5 fruit fly cellular contexts compared by ENCODE assay signal in the genomic region with DNA sequence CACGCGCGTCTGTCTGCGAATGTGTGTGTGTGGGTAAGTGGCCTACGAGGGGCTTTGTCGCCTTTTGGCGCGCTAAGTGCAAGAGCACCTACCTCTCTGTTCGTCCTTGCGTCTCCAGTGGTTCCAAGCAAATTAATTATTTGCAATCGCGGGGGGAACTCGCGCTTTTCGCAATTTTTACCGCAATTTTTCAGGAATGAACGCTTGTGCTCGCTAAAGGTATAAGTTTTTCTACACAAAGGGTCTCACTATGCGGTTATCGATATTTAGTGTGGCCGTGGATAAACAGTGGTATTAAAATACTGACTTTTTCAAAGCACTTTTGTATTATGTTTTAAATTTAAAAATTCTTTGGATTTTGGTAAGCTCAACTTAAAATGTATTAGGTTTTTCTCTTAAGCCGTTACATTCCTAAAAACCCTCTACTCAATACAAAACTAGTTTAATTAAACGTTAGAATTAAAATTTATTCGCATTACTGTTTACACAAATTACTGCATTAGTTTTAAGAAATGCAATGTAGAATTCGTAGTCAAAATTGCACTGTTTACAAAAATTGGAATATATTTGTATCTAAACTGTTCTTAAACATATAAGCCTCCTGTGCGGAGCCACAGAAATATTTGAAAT.
TF ChIP-seq lines count a peak whose summit lies in the region.

Gene lwr, minus strand, starts transcription at position 243 of the 630 bp plus-strand sequence.

- no peak for TF ChIP-seq CTCF in whole organism, embryonic (GFP tag; optimal IDR thresholded peaks at IDR 0.05; lab: Kevin White, UChicago)

TF ChIP-seq in whole organism, adult, 20 proteins besides CTCF, POLR2A, EP300 and RAD21 (continues in another document):
- peak; percentile 34 for TF ChIP-seq Mnt (GFP tag; optimal IDR thresholded peaks at IDR 0.05; lab: Kevin White, UChicago)
- no peak for TF ChIP-seq CG7045 (GFP tag; optimal IDR thresholded peaks at IDR 0.05; lab: Kevin White, UChicago)
- TF ChIP-seq CG14711 (tag; optimal IDR thresholded peaks at IDR 0.05; lab: Kevin White, UChicago) = no peak
- TF ChIP-seq kay (GFP tag; lab: Kevin White, UChicago; ENCODE audit: borderline replicate concordance) = no peak
- TF ChIP-seq Crg-1 (GFP tag; optimal IDR thresholded peaks at IDR 0.05; lab: Kevin White, UChicago) = peak; percentile 22
- TF ChIP-seq CG33017 (tag; optimal IDR thresholded peaks at IDR 0.05; lab: Kevin White, UChicago) = no peak
- no peak for TF ChIP-seq CG11617 (GFP tag; optimal IDR thresholded peaks at IDR 0.05; lab: Kevin White, UChicago)
- TF ChIP-seq bab1 (GFP tag; optimal IDR thresholded peaks at IDR 0.05; lab: Kevin White, UChicago) = peak; percentile 33
- TF ChIP-seq toe (GFP tag; optimal IDR thresholded peaks at IDR 0.05; lab: Kevin White, UChicago) = no peak
- no peak for TF ChIP-seq ovo (GFP tag; optimal IDR thresholded peaks at IDR 0.05; lab: Kevin White, UChicago)
- peak; percentile 31 for TF ChIP-seq pad (GFP tag; optimal IDR thresholded peaks at IDR 0.05; lab: Kevin White, UChicago)
- no peak for TF ChIP-seq CG1620 (GFP tag; optimal IDR thresholded peaks at IDR 0.05; lab: Kevin White, UChicago)
- TF ChIP-seq Clk (GFP tag; optimal IDR thresholded peaks at IDR 0.05; lab: Kevin White, UChicago) = no peak
- no peak for TF ChIP-seq CG7101 (tag; optimal IDR thresholded peaks at IDR 0.05; lab: Kevin White, UChicago)
- no peak for TF ChIP-seq tj (GFP tag; optimal IDR thresholded peaks at IDR 0.05; lab: Kevin White, UChicago)
- no peak for TF ChIP-seq cnc (optimal IDR thresholded peaks at IDR 0.05; lab: Kevin White, UChicago)
- TF ChIP-seq CG5204 (GFP tag; optimal IDR thresholded peaks at IDR 0.05; lab: Kevin White, UChicago) = no peak

TF ChIP-seq in whole organism, embryonic, 481 proteins besides CTCF, POLR2A, EP300 and RAD21 (continues in another document):
- TF ChIP-seq CG7745 (tag; optimal IDR thresholded peaks at IDR 0.05; lab: Kevin White, UChicago) = no peak
- peak in 1 of 3 experiments; percentile 32 for TF ChIP-seq Stat92E (GFP tag; optimal IDR thresholded peaks at IDR 0.05; lab: Kevin White, UChicago)
- TF ChIP-seq CG13287 (GFP tag; IDR thresholded peaks at IDR 0.05; lab: Robert Waterston, UW; ENCODE audit: partially characterized antibody) = peak; percentile 73
- TF ChIP-seq mam (GFP tag; optimal IDR thresholded peaks at IDR 0.05; lab: Kevin White, UChicago) = no peak
- peak; percentile 75 for TF ChIP-seq E2f2 (GFP tag; IDR thresholded peaks at IDR 0.05; lab: Robert Waterston, UW)
- no peak for TF ChIP-seq crp (GFP tag; optimal IDR thresholded peaks at IDR 0.05; lab: Kevin White, UChicago)
- peak; percentile 40 for TF ChIP-seq phol (tag; optimal IDR thresholded peaks at IDR 0.05; lab: Kevin White, UChicago)
- TF ChIP-seq CG31365 (tag; optimal IDR thresholded peaks at IDR 0.05; lab: Kevin White, UChicago) = no peak
- no peak for TF ChIP-seq CG7987 (GFP tag; optimal IDR thresholded peaks at IDR 0.05; lab: Kevin White, UChicago)
- no peak for TF ChIP-seq CG4360 (GFP tag; IDR thresholded peaks at IDR 0.05; lab: Robert Waterston, UW)
- TF ChIP-seq Myb (GFP tag; optimal IDR thresholded peaks at IDR 0.05; lab: Kevin White, UChicago) = peak; percentile 73
- peak; percentile 27; the same call in 2 of the 3 replicates for TF ChIP-seq CG34224 (GFP tag; IDR thresholded peaks at IDR 0.05; lab: Robert Waterston, UW; ENCODE audit: partially characterized antibody)
- peak; percentile 56; the same call in 2 of the 3 replicates for TF ChIP-seq knrl (GFP tag; IDR thresholded peaks at IDR 0.05; lab: Robert Waterston, UW; ENCODE audit: partially characterized antibody)
- TF ChIP-seq CkIIα-i1 (GFP tag; IDR thresholded peaks at IDR 0.05; lab: Robert Waterston, UW) = no peak
- TF ChIP-seq pzg (GFP tag; optimal IDR thresholded peaks at IDR 0.05; lab: Kevin White, UChicago) = peak; percentile 69
- peak; percentile 59 for TF ChIP-seq Med (GFP tag; lab: Kevin White, UChicago)

TF ChIP-seq in whole organism, prepupa, 60 proteins besides CTCF, POLR2A, EP300 and RAD21:
- TF ChIP-seq CG31627 (GFP tag; optimal IDR thresholded peaks at IDR 0.05; lab: Kevin White, UChicago) (no peak), CG6854 (GFP tag; optimal IDR thresholded peaks at IDR 0.05; lab: Kevin White, UChicago) (no peak), Sox14 (GFP tag; optimal IDR thresholded peaks at IDR 0.05; lab: Kevin White, UChicago) (peak; percentile 34), Eip78C (GFP tag; lab: Kevin White, UChicago) (peak; percentile 63), CG3032 (tag; optimal IDR thresholded peaks at IDR 0.05; lab: Kevin White, UChicago) (peak; percentile 1)

TF ChIP-seq in whole organism, pupa, 21 proteins besides CTCF, POLR2A, EP300 and RAD21:
- TF ChIP-seq EcR (GFP tag; optimal IDR thresholded peaks at IDR 0.05; lab: Kevin White, UChicago) = peak; percentile 14
- no peak for TF ChIP-seq CG13204 (GFP tag; optimal IDR thresholded peaks at IDR 0.05; lab: Kevin White, UChicago)
- TF ChIP-seq CG34367 (tag; optimal IDR thresholded peaks at IDR 0.05; lab: Kevin White, UChicago) = no peak
- no peak for TF ChIP-seq Pif1A (GFP tag; optimal IDR thresholded peaks at IDR 0.05; lab: Kevin White, UChicago)

TF ChIP-seq in whole organism, wandering third instar larva, 38 proteins besides CTCF, POLR2A, EP300 and RAD21:
- peak; percentile 5 for TF ChIP-seq fru (GFP tag; optimal IDR thresholded peaks at IDR 0.05; lab: Kevin White, UChicago)
- no peak for TF ChIP-seq CG32264 (GFP tag; optimal IDR thresholded peaks at IDR 0.05; lab: Kevin White, UChicago)
- TF ChIP-seq Rel (GFP tag; optimal IDR thresholded peaks at IDR 0.05; lab: Kevin White, UChicago) = no peak
- peak; percentile 30 for TF ChIP-seq Rel (tag; optimal IDR thresholded peaks at IDR 0.05; lab: Kevin White, UChicago)
- peak in 1 of 2 experiments; percentile 9 for TF ChIP-seq foxo (GFP tag; optimal IDR thresholded peaks at IDR 0.05; lab: Kevin White, UChicago)
